Fruit fly (Drosophila melanogaster) whole organism, pupa: ENCODE data around the gene Mst85C.

ENCODE experiments used
- CG12605 ChIP-seq: fragments of 200-800 bp; sonication (Bioruptor generic); IDR thresholded peaks from 2 replicates; pipeline ENCODE4 v1.3.6; 2022; ENCODE audit warnings: missing biosample characterization, missing genetic modification characterization
- CG13204 ChIP-seq: fragments of 200-800 bp; sonication (Bioruptor generic); optimal IDR thresholded peaks from 2 replicates; lab custom pipeline; 2018; ENCODE audit warnings: missing biosample characterization, mild to moderate bottlenecking, missing genetic modification characterization, moderate library complexity

- TF ChIP-seq CG12605 (GFP tag; lab: Robert Waterston, UW) (no peak), CG13204 (GFP tag; lab: Kevin White, UChicago) (no peak)
Observed at dm6 chr3R:9008202-9008601, 40.2 kb upstream of the Mst85C start, which contains the start of gene CG11983.
